Worm (Caenorhabditis elegans): ENCODE results near the gene F41C6.6.

The F41C6.6 gene

ce11 chrX:6899848-6900247 lies 18.2 kb upstream of the F41C6.6 start, which contains the start of gene F14B8.4:
Gene F14B8.4, minus strand, starts transcription at chrX:6899948.
- TF ChIP-seq snpc-4 (tag; optimal IDR thresholded peaks at IDR 0.05): no peak
- no peak for TF ChIP-seq unc-62 (GFP tag; optimal IDR thresholded peaks at IDR 0.05)
- no peak for TF ChIP-seq nhr-11 (tag; optimal IDR thresholded peaks at IDR 0.05)
- TF ChIP-seq ceh-82 (tag; optimal IDR thresholded peaks at IDR 0.05): no peak
- no peak for TF ChIP-seq nhr-43 (tag; optimal IDR thresholded peaks at IDR 0.05; ENCODE audit: poor library complexity, severe bottlenecking)
- TF ChIP-seq ceh-9 (tag; optimal IDR thresholded peaks at IDR 0.05): no peak
- TF ChIP-seq fkh-10 (GFP tag; optimal IDR thresholded peaks at IDR 0.05): no peak
- TF ChIP-seq pqm-1 (tag; optimal IDR thresholded peaks at IDR 0.05): no peak
- TF ChIP-seq nhr-67 (tag; optimal IDR thresholded peaks at IDR 0.05): no peak

DNA sequence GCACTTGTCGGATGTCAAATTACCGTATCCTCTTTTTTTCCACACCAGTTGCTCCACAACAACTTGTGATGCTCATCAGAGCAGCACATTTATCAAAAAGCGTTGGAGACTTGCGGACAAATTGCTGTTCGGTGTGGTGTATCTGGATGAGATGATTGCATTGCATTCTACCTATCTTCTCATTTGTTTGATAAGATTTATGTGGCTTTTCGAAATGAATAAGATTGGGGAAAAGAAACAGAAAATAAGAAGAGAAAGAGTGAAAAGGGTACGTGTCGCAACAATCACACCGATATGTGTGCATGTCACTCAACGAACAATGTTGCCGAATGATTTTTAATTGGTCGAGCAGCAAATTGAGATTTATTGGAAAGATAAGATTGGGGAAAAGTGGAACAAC lies 12.4 kb upstream of the F41C6.6 start:
- TF ChIP-seq elt-1 (tag; optimal IDR thresholded peaks at IDR 0.05) (peak; percentile 41), egl-5 (tag; optimal IDR thresholded peaks at IDR 0.05) (peak; percentile 87), ceh-82 (tag; optimal IDR thresholded peaks at IDR 0.05) (no peak), lin-39 (tag; optimal IDR thresholded peaks at IDR 0.05) (peak; percentile 35)

DNA sequence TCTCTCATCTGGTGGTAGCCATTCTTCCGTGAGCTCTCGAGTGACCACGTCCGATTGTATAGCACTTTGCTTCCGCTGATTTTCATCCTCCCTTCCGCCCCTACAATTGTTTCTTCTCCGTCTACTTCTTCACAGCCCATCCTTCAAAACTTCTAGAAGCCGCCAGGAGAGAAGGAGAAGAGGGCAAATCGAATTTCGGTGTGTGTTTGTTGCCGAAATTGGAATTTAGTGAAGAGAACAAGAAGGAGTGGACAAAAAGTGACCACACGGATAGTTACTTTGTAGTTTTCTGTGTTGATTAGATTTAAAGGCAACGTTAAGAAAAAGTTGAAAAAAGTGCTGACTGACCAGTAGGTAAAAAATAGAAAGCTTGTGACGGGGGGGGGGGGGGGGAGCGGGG lies 11.4 kb upstream of the F41C6.6 start:
- TF ChIP-seq elt-1 (tag; optimal IDR thresholded peaks at IDR 0.05) (no peak), ceh-9 (tag; optimal IDR thresholded peaks at IDR 0.05) (no peak), nhr-237 (tag; optimal IDR thresholded peaks at IDR 0.05) (no peak), ZK546.5 (tag; optimal IDR thresholded peaks at IDR 0.05) (no peak), pha-4 (tag; optimal IDR thresholded peaks at IDR 0.05) (no peak), ztf-4 (tag; optimal IDR thresholded peaks at IDR 0.05) (no peak)

ce11 chrX:6889374-6889773 lies 7.7 kb upstream of the F41C6.6 start, which contains the start of gene unc-6:
Gene unc-6, plus strand, starts transcription at chrX:6889674.
- TF ChIP-seq ZK546.5 (tag; optimal IDR thresholded peaks at IDR 0.05) (no peak), pha-4 (tag; optimal IDR thresholded peaks at IDR 0.05) (no peak), zag-1 (tag; optimal IDR thresholded peaks at IDR 0.05) (no peak), R02D3.7 (tag; optimal IDR thresholded peaks at IDR 0.05) (no peak), ceh-82 (tag; optimal IDR thresholded peaks at IDR 0.05) (no peak), lsy-12 (tag; optimal IDR thresholded peaks at IDR 0.05) (no peak), fkh-2 (tag; optimal IDR thresholded peaks at IDR 0.05) (no peak), ceh-28 (tag; optimal IDR thresholded peaks at IDR 0.05) (no peak), nhr-28 (tag; optimal IDR thresholded peaks at IDR 0.05) (no peak), nhr-23 (tag; optimal IDR thresholded peaks at IDR 0.05) (no peak), pqm-1 (tag; optimal IDR thresholded peaks at IDR 0.05) (no peak), ceh-16 (tag; optimal IDR thresholded peaks at IDR 0.05) (no peak), unc-39 (tag; optimal IDR thresholded peaks at IDR 0.05) (no peak), skn-1 (tag; optimal IDR thresholded peaks at IDR 0.05) (no peak), egl-27 (tag; optimal IDR thresholded peaks at IDR 0.05) (no peak), nhr-11 (tag; optimal IDR thresholded peaks at IDR 0.05) (no peak), elt-3 (tag; optimal IDR thresholded peaks at IDR 0.05) (no peak), nhr-237 (tag; optimal IDR thresholded peaks at IDR 0.05) (no peak), snpc-4 (tag; optimal IDR thresholded peaks at IDR 0.05) (no peak), elt-2 (tag; optimal IDR thresholded peaks at IDR 0.05) (no peak)

- no peak for TF ChIP-seq nhr-76 (tag; optimal IDR thresholded peaks at IDR 0.05)
- no peak for TF ChIP-seq ZK546.5 (tag; optimal IDR thresholded peaks at IDR 0.05)
- no peak for TF ChIP-seq elt-2 (tag; optimal IDR thresholded peaks at IDR 0.05)
- no peak for TF ChIP-seq lin-15B (tag; optimal IDR thresholded peaks at IDR 0.05)
These were observed 6.5 kb upstream of the F41C6.6 start for ce11 chrX:6888208-6888607.

ce11 chrX:6885227-6885853 lies 3.6 kb upstream of the F41C6.6 start, which contains the start of gene F41C6.7:
Gene F41C6.7, minus strand, starts transcription at chrX:6885277.
- TF ChIP-seq snpc-4 (tag; optimal IDR thresholded peaks at IDR 0.05) (no peak), lin-15B (tag; optimal IDR thresholded peaks at IDR 0.05) (no peak), pha-4 (tag; optimal IDR thresholded peaks at IDR 0.05) (peak; percentile 8), elt-2 (tag; optimal IDR thresholded peaks at IDR 0.05) (peak; percentile 88), pqm-1 (tag; optimal IDR thresholded peaks at IDR 0.05) (peak; percentile 72)
